3 fruit fly cellular contexts compared by ENCODE assay signal in genomic region chrX:18558583-18558982, dm6.
TF ChIP-seq lines count a peak whose summit lies in the region.

No protein-coding gene starts in this region.

- no peak for TF ChIP-seq CTCF in whole organism, embryonic (GFP tag; optimal IDR thresholded peaks at IDR 0.05; lab: Kevin White, UChicago)

TF ChIP-seq in whole organism, embryonic, 481 proteins besides CTCF, POLR2A, EP300 and RAD21:
- TF ChIP-seq CG2199 (GFP tag; IDR thresholded peaks at IDR 0.05; lab: Robert Waterston, UW) (no peak), Drgx (GFP tag; IDR thresholded peaks at IDR 0.05; lab: Robert Waterston, UW) (peak; percentile 56), CG15073 (GFP tag; optimal IDR thresholded peaks at IDR 0.05; lab: Kevin White, UChicago) (no peak), bsh (GFP tag; optimal IDR thresholded peaks at IDR 0.05; lab: Kevin White, UChicago) (peak in 1 of 2 experiments; percentile 22), CG8478 (optimal IDR thresholded peaks at IDR 0.05; lab: Kevin White, UChicago) (no peak), nom (GFP tag; optimal IDR thresholded peaks at IDR 0.05; lab: Kevin White, UChicago) (peak; percentile 17)

TF ChIP-seq in whole organism, prepupa, 60 proteins besides CTCF, POLR2A, EP300 and RAD21 (continues in another document):
- TF ChIP-seq Sox102F (GFP tag; optimal IDR thresholded peaks at IDR 0.05; lab: Kevin White, UChicago) (no peak), CG11902 (GFP tag; optimal IDR thresholded peaks at IDR 0.05; lab: Kevin White, UChicago) (no peak), CG8632 (GFP tag; optimal IDR thresholded peaks at IDR 0.05; lab: Kevin White, UChicago) (no peak), CG1621 (tag; optimal IDR thresholded peaks at IDR 0.05; lab: Kevin White, UChicago) (peak; percentile 1), CG3919 (GFP tag; optimal IDR thresholded peaks at IDR 0.05; lab: Kevin White, UChicago) (peak; percentile 35), svp (GFP tag; lab: Kevin White, UChicago) (peak; percentile 53), lz (GFP tag; optimal IDR thresholded peaks at IDR 0.05; lab: Kevin White, UChicago) (no peak), CG7368 (GFP tag; optimal IDR thresholded peaks at IDR 0.05; lab: Kevin White, UChicago) (no peak), CG10631 (GFP tag; optimal IDR thresholded peaks at IDR 0.05; lab: Kevin White, UChicago) (peak; percentile 36), dsx (GFP tag; optimal IDR thresholded peaks at IDR 0.05; lab: Kevin White, UChicago; ENCODE audit: poor library complexity, severe bottlenecking) (peak; percentile 2), Sox15 (GFP tag; optimal IDR thresholded peaks at IDR 0.05; lab: Kevin White, UChicago) (no peak), vri (GFP tag; optimal IDR thresholded peaks at IDR 0.05; lab: Kevin White, UChicago) (no peak), topi (GFP tag; optimal IDR thresholded peaks at IDR 0.05; lab: Kevin White, UChicago) (peak; percentile 28), achi (GFP tag; optimal IDR thresholded peaks at IDR 0.05; lab: Kevin White, UChicago) (peak; percentile 39), CG6276 (GFP tag; optimal IDR thresholded peaks at IDR 0.05; lab: Kevin White, UChicago) (peak; percentile 29), Ets21C (GFP tag; optimal IDR thresholded peaks at IDR 0.05; lab: Kevin White, UChicago) (no peak), Ets96B (tag; optimal IDR thresholded peaks at IDR 0.05; lab: Kevin White, UChicago) (peak; percentile 35), fd59A (GFP tag; optimal IDR thresholded peaks at IDR 0.05; lab: Kevin White, UChicago) (peak; percentile 33), CG11762 (GFP tag; optimal IDR thresholded peaks at IDR 0.05; lab: Kevin White, UChicago; ENCODE audit: insufficient read depth) (peak; percentile 30), Blimp-1 (GFP tag; optimal IDR thresholded peaks at IDR 0.05; lab: Kevin White, UChicago) (no peak), CG6163 (GFP tag; IDR thresholded peaks at IDR 0.05; lab: Robert Waterston, UW) (0 out of 3 replicates have a peak, but pooled peaks have one; percentile 42), CG3032 (tag; optimal IDR thresholded peaks at IDR 0.05; lab: Kevin White, UChicago) (peak; percentile 58), Sox14 (GFP tag; optimal IDR thresholded peaks at IDR 0.05; lab: Kevin White, UChicago) (peak; percentile 21), net (GFP tag; optimal IDR thresholded peaks at IDR 0.05; lab: Kevin White, UChicago) (peak; percentile 16), Met (GFP tag; optimal IDR thresholded peaks at IDR 0.05; lab: Kevin White, UChicago) (peak; percentile 16), CG11294 (GFP tag; IDR thresholded peaks at IDR 0.05; lab: Robert Waterston, UW) (peak; percentile 49; the same call in 1 of the 2 replicates), CG9139 (GFP tag; optimal IDR thresholded peaks at IDR 0.05; lab: Kevin White, UChicago) (no peak), CG6808 (GFP tag; optimal IDR thresholded peaks at IDR 0.05; lab: Kevin White, UChicago) (peak; percentile 35), Eip78C (GFP tag; lab: Kevin White, UChicago) (peak; percentile 85), CG8319 (GFP tag; optimal IDR thresholded peaks at IDR 0.05; lab: Kevin White, UChicago) (no peak), CG6792 (GFP tag; optimal IDR thresholded peaks at IDR 0.05; lab: Kevin White, UChicago) (peak; percentile 18), CG16779 (tag; optimal IDR thresholded peaks at IDR 0.05; lab: Kevin White, UChicago) (no peak), cyc (GFP tag; optimal IDR thresholded peaks at IDR 0.05; lab: Kevin White, UChicago) (no peak), CG31627 (GFP tag; optimal IDR thresholded peaks at IDR 0.05; lab: Kevin White, UChicago) (no peak), Hr38 (GFP tag; optimal IDR thresholded peaks at IDR 0.05; lab: Kevin White, UChicago) (no peak), Gug (GFP tag; IDR thresholded peaks at IDR 0.05; lab: Robert Waterston, UW) (no peak), CG15336 (GFP tag; IDR thresholded peaks at IDR 0.05; lab: Robert Waterston, UW) (peak; percentile 72), spab (GFP tag; optimal IDR thresholded peaks at IDR 0.05; lab: Kevin White, UChicago) (peak; percentile 11), Eip93F (GFP tag; optimal IDR thresholded peaks at IDR 0.05; lab: Kevin White, UChicago) (no peak), Lpt (GFP tag; optimal IDR thresholded peaks at IDR 0.05; lab: Kevin White, UChicago) (no peak), Hr39 (GFP tag; optimal IDR thresholded peaks at IDR 0.05; lab: Kevin White, UChicago) (no peak), fkh (GFP tag; optimal IDR thresholded peaks at IDR 0.05; lab: Kevin White, UChicago) (no peak), acj6 (GFP tag; optimal IDR thresholded peaks at IDR 0.05; lab: Kevin White, UChicago) (peak; percentile 46)

TF ChIP-seq in whole organism, pupa, 21 proteins besides CTCF, POLR2A, EP300 and RAD21:
- TF ChIP-seq CG32121 (GFP tag; IDR thresholded peaks at IDR 0.05; lab: Robert Waterston, UW), result peak; percentile 36; the same call in 1 of the 2 replicates
- peak; percentile 65 for TF ChIP-seq CG8301 (tag; optimal IDR thresholded peaks at IDR 0.05; lab: Kevin White, UChicago)
- TF ChIP-seq CG14655 (GFP tag; optimal IDR thresholded peaks at IDR 0.05; lab: Kevin White, UChicago), result peak; percentile 71
- no peak for TF ChIP-seq CG12605 (GFP tag; IDR thresholded peaks at IDR 0.05; lab: Robert Waterston, UW)
- TF ChIP-seq Snoo (tag; optimal IDR thresholded peaks at IDR 0.05; lab: Kevin White, UChicago), result no peak
- no peak for TF ChIP-seq gl (tag; optimal IDR thresholded peaks at IDR 0.05; lab: Kevin White, UChicago)
- no peak for TF ChIP-seq CG13204 (GFP tag; optimal IDR thresholded peaks at IDR 0.05; lab: Kevin White, UChicago)
- TF ChIP-seq D1 (tag; optimal IDR thresholded peaks at IDR 0.05; lab: Kevin White, UChicago), result no peak
- TF ChIP-seq EcR (GFP tag; optimal IDR thresholded peaks at IDR 0.05; lab: Kevin White, UChicago), result no peak
- TF ChIP-seq CG15710 (tag; optimal IDR thresholded peaks at IDR 0.05; lab: Kevin White, UChicago), result peak; percentile 42
- peak; percentile 54 for TF ChIP-seq CG8159 (tag; optimal IDR thresholded peaks at IDR 0.05; lab: Kevin White, UChicago)
- TF ChIP-seq Pif1B (GFP tag; optimal IDR thresholded peaks at IDR 0.05; lab: Kevin White, UChicago), result no peak
- TF ChIP-seq Pif1A (GFP tag; optimal IDR thresholded peaks at IDR 0.05; lab: Kevin White, UChicago), result peak; percentile 26
- TF ChIP-seq CG10348 (GFP tag; IDR thresholded peaks at IDR 0.05; lab: Robert Waterston, UW), result no peak
- peak; percentile 58 for TF ChIP-seq CG9948 (tag; optimal IDR thresholded peaks at IDR 0.05; lab: Kevin White, UChicago)
- TF ChIP-seq CG17806 (tag; optimal IDR thresholded peaks at IDR 0.05; lab: Kevin White, UChicago), result peak; percentile 44
- TF ChIP-seq fd96Ca (GFP tag; IDR thresholded peaks at IDR 0.05; lab: Robert Waterston, UW), result no peak; the same call in 2 of the 3 replicates
- 0 out of 3 replicates have a peak, but pooled peaks have one; percentile 34 for TF ChIP-seq CG4496 (GFP tag; IDR thresholded peaks at IDR 0.05; lab: Robert Waterston, UW)
- peak; percentile 46; the same call in 1 of the 2 replicates for TF ChIP-seq Ets98B (GFP tag; IDR thresholded peaks at IDR 0.05; lab: Robert Waterston, UW)
- TF ChIP-seq rn (GFP tag; IDR thresholded peaks at IDR 0.05; lab: Robert Waterston, UW), result no peak
- peak; percentile 31 for TF ChIP-seq CG34367 (tag; optimal IDR thresholded peaks at IDR 0.05; lab: Kevin White, UChicago)
